Fruit fly (Drosophila melanogaster): Measurements from ENCODE around the gene Cpsf73.

The Cpsf73 gene

dm6 chr3R:18624541-18624940, 38.8 kb downstream of the Cpsf73 start (continued):
- TF ChIP-seq cyc (GFP tag; optimal IDR thresholded peaks at IDR 0.05) (peak; percentile 1), lz (GFP tag; optimal IDR thresholded peaks at IDR 0.05) (no peak), Eip93F (GFP tag; optimal IDR thresholded peaks at IDR 0.05) (no peak), achi (GFP tag; optimal IDR thresholded peaks at IDR 0.05) (peak; percentile 49), CG11762 (GFP tag; optimal IDR thresholded peaks at IDR 0.05; ENCODE audit: insufficient read depth) (peak; percentile 10), CG7368 (GFP tag; optimal IDR thresholded peaks at IDR 0.05) (no peak), Lpt (GFP tag; optimal IDR thresholded peaks at IDR 0.05) (peak; percentile 20)

- TF ChIP-seq ss (GFP tag; optimal IDR thresholded peaks at IDR 0.05) = peak in 1 of 2 experiments; percentile 30
- peak; percentile 44; the same call in 1 of the 3 replicates for TF ChIP-seq eg (GFP tag; IDR thresholded peaks at IDR 0.05)
- TF ChIP-seq Lpt (GFP tag; optimal IDR thresholded peaks at IDR 0.05) = no peak
Observed at dm6 chr3R:18621230-18621629, 42.1 kb downstream of the Cpsf73 start, which contains the start of gene CG14304. Gene CG14304 (minus strand): TSS chr3R:18621327.

- TF ChIP-seq CG6276 (GFP tag; optimal IDR thresholded peaks at IDR 0.05) (peak; percentile 13), Sox14 (GFP tag; optimal IDR thresholded peaks at IDR 0.05) (peak; percentile 5), svp (GFP tag) (no peak), salr (GFP tag; optimal IDR thresholded peaks at IDR 0.05) (peak in 1 of 2 experiments; percentile 52), CG10631 (GFP tag; optimal IDR thresholded peaks at IDR 0.05) (no peak), CG8119 (GFP tag; IDR thresholded peaks at IDR 0.05) (peak; percentile 43; the same call in 1 of the 3 replicates), CG4318 (GFP tag; optimal IDR thresholded peaks at IDR 0.05) (peak; percentile 43), OdsH (GFP tag; optimal IDR thresholded peaks at IDR 0.05) (peak; percentile 5), CG3032 (tag; optimal IDR thresholded peaks at IDR 0.05) (no peak), net (GFP tag; optimal IDR thresholded peaks at IDR 0.05) (no peak), Hr4 (GFP tag; optimal IDR thresholded peaks at IDR 0.05) (peak; percentile 65), acj6 (GFP tag; optimal IDR thresholded peaks at IDR 0.05) (no peak), Eip78C (GFP tag) (peak; percentile 67), CG32006 (GFP tag; optimal IDR thresholded peaks at IDR 0.05) (peak; percentile 74), Eip75B (GFP tag; optimal IDR thresholded peaks at IDR 0.05) (no peak), CG15336 (GFP tag; IDR thresholded peaks at IDR 0.05) (peak; percentile 38; the same call in 1 of the 2 replicates), dsx (GFP tag; optimal IDR thresholded peaks at IDR 0.05; ENCODE audit: poor library complexity, severe bottlenecking) (no peak)
Observed at dm6 chr3R:18619451-18619942, 43.9 kb downstream of the Cpsf73 start.

dm6 chr3R:18617411-18617810, 45.9 kb downstream of the Cpsf73 start, which contains the start of gene CG7695:
Gene CG7695 (minus strand): TSS chr3R:18617511.
- TF ChIP-seq CG8319 (GFP tag; optimal IDR thresholded peaks at IDR 0.05) = no peak
- TF ChIP-seq Lpt (GFP tag; optimal IDR thresholded peaks at IDR 0.05) = no peak
- TF ChIP-seq CG10631 (GFP tag; optimal IDR thresholded peaks at IDR 0.05) = no peak
- no peak for TF ChIP-seq Hr39 (GFP tag; optimal IDR thresholded peaks at IDR 0.05)
- no peak for TF ChIP-seq esn (GFP tag; optimal IDR thresholded peaks at IDR 0.05)
- TF ChIP-seq Eip78C (GFP tag) = peak; percentile 44
- no peak for TF ChIP-seq CG10669 (GFP tag; optimal IDR thresholded peaks at IDR 0.05)
- TF ChIP-seq svp (GFP tag) = no peak

- no peak for TF ChIP-seq CG3032 (tag; optimal IDR thresholded peaks at IDR 0.05)
- no peak for TF ChIP-seq CG31627 (GFP tag; optimal IDR thresholded peaks at IDR 0.05)
- TF ChIP-seq CG32006 (GFP tag; optimal IDR thresholded peaks at IDR 0.05) = peak; percentile 63
- TF ChIP-seq fkh (GFP tag; optimal IDR thresholded peaks at IDR 0.05) = no peak
- no peak for TF ChIP-seq CG6854 (GFP tag; optimal IDR thresholded peaks at IDR 0.05)
- no peak for TF ChIP-seq CG11902 (GFP tag; optimal IDR thresholded peaks at IDR 0.05)
- TF ChIP-seq Eip78C (GFP tag) = peak; percentile 73
- no peak for TF ChIP-seq pdm3 (GFP tag; optimal IDR thresholded peaks at IDR 0.05)
- TF ChIP-seq spab (GFP tag; optimal IDR thresholded peaks at IDR 0.05) = no peak
- TF ChIP-seq Lpt (GFP tag; optimal IDR thresholded peaks at IDR 0.05) = peak; percentile 19
- TF ChIP-seq CG4318 (GFP tag; optimal IDR thresholded peaks at IDR 0.05) = peak; percentile 30
- no peak for TF ChIP-seq Gug (GFP tag; IDR thresholded peaks at IDR 0.05)
- TF ChIP-seq Hr4 (GFP tag; optimal IDR thresholded peaks at IDR 0.05) = peak; percentile 46
- TF ChIP-seq Hr39 (GFP tag; optimal IDR thresholded peaks at IDR 0.05) = no peak
- no peak for TF ChIP-seq CG11294 (GFP tag; IDR thresholded peaks at IDR 0.05)
- TF ChIP-seq dac (GFP tag; optimal IDR thresholded peaks at IDR 0.05) = no peak
- TF ChIP-seq svp (GFP tag) = no peak
- TF ChIP-seq CG6276 (GFP tag; optimal IDR thresholded peaks at IDR 0.05) = peak; percentile 32
- TF ChIP-seq CG10669 (GFP tag; optimal IDR thresholded peaks at IDR 0.05) = no peak
- peak; percentile 62; the same call in 1 of the 3 replicates for TF ChIP-seq CG8119 (GFP tag; IDR thresholded peaks at IDR 0.05)
Observed at dm6 chr3R:18616007-18616406, 47.3 kb downstream of the Cpsf73 start.

Data from whole organism, prepupa.